Worm (Caenorhabditis elegans) whole organism, young adult: ENCODE measurements around the gene msp-152.

ENCODE experiments used
- attf-6 ChIP-seq: fragments of 200-800 bp; sonication (Bioruptor generic); IDR thresholded peaks from 2 replicates; pipeline ENCODE4 v1.3.6; 2022; ENCODE audit warnings: missing genetic modification reagents, missing genetic modification characterization, missing compliant biosample characterization
- rcor-1 ChIP-seq: fragments of 200-800 bp; sonication (Bioruptor generic); IDR thresholded peaks from 2 replicates; pipeline ENCODE4 v1.3.6; 2022; ENCODE audit warnings: missing genetic modification reagents, missing genetic modification characterization, missing compliant biosample characterization
- snpc-4 ChIP-seq, 5 experiments: fragments of 150-350 bp in 1 of 5; sonication (generic microtip) in 4 of 5; optimal IDR thresholded peaks; 2 replicates each; lab custom pipeline; 2014 to 2018; ENCODE audit warnings: missing genetic modification characterization in 5 of 5, missing biosample characterization in 3 of 5, antibody characterized with exemption in 2 of 5, mild to moderate bottlenecking in 2 of 5, missing compliant biosample characterization in 2 of 5, missing genotype in 2 of 5, moderate library complexity in 2 of 5, missing genetic modification reagents in 1 of 5
- unc-130 ChIP-seq: sonication (generic microtip); optimal IDR thresholded peaks from 2 replicates; lab custom pipeline; 2016; ENCODE audit warnings: missing genetic modification reagents, missing genetic modification characterization, missing compliant biosample characterization
- ztf-26 ChIP-seq: sonication (generic microtip); optimal IDR thresholded peaks from 2 replicates; lab custom pipeline; 2017; ENCODE audit warnings: missing genetic modification characterization, missing compliant biosample characterization

- TF ChIP-seq unc-130 (no peak), rcor-1 (GFP tag; lab: Robert Waterston, UW) (no peak), snpc-4 (GFP tag; optimal IDR thresholded peaks at IDR 0.05; lab: Kevin White, UChicago) (no peak), snpc-4 (tag; optimal IDR thresholded peaks at IDR 0.05; lab: Kevin White, UChicago) (no peak), attf-6 (GFP tag; lab: Robert Waterston, UW) (no peak), ztf-26 (tag; lab: Kevin White, UChicago) (no peak)
Observed at ce11 chrII:4924729-4925128, 8.1 kb upstream of the msp-152 start.
